Fruit fly (Drosophila melanogaster): Measurements from ENCODE around the gene Noc1.
A peak's percentile ranks its signal among the peaks of the same experiment; 100 is the strongest.

Gene Noc1

dm6 chr3L:11089805-11090440, 15.4 kb downstream of the Noc1 start (continued):
- TF ChIP-seq ara (GFP tag; IDR thresholded peaks at IDR 0.05) = peak; percentile 87
- peak; percentile 86 for TF ChIP-seq unpg (GFP tag; optimal IDR thresholded peaks at IDR 0.05)
- peak; percentile 63 for TF ChIP-seq Dad (GFP tag; optimal IDR thresholded peaks at IDR 0.05)
- peak; percentile 73 for TF ChIP-seq disco-r (GFP tag; optimal IDR thresholded peaks at IDR 0.05)
- peak; percentile 68; the same call in 1 of the 2 replicates for TF ChIP-seq CG10366 (GFP tag; IDR thresholded peaks at IDR 0.05)
- peak; percentile 87 for TF ChIP-seq cwo (GFP tag; optimal IDR thresholded peaks at IDR 0.05)
- peak; percentile 39 for TF ChIP-seq CG31365 (tag; optimal IDR thresholded peaks at IDR 0.05)
- peak; percentile 89 for TF ChIP-seq lilli (GFP tag; optimal IDR thresholded peaks at IDR 0.05)
- no peak for TF ChIP-seq crol (GFP tag; IDR thresholded peaks at IDR 0.05)
- TF ChIP-seq CG14014 (GFP tag; IDR thresholded peaks at IDR 0.05) = peak; percentile 77
- TF ChIP-seq Chrac-16 (GFP tag; optimal IDR thresholded peaks at IDR 0.05) = peak; percentile 91
- TF ChIP-seq CG1792 (GFP tag; optimal IDR thresholded peaks at IDR 0.05) = peak; percentile 77
- TF ChIP-seq D (optimal IDR thresholded peaks at IDR 0.05) = no peak
- TF ChIP-seq D (GFP tag; optimal IDR thresholded peaks at IDR 0.05) = peak; percentile 87
- TF ChIP-seq da (GFP tag; optimal IDR thresholded peaks at IDR 0.05) = peak; percentile 67
- peak; percentile 81 for TF ChIP-seq CG7987 (GFP tag; optimal IDR thresholded peaks at IDR 0.05)
- TF ChIP-seq CG5245 (GFP tag; optimal IDR thresholded peaks at IDR 0.05) = peak; percentile 68
- peak; percentile 91 for TF ChIP-seq gcm (GFP tag; optimal IDR thresholded peaks at IDR 0.05)
- peak; percentile 80 for TF ChIP-seq esg (GFP tag; conservative IDR thresholded peaks at IDR 0.05)
- TF ChIP-seq cg (GFP tag; optimal IDR thresholded peaks at IDR 0.05) = peak; percentile 54
- TF ChIP-seq CG8089 (GFP tag; optimal IDR thresholded peaks at IDR 0.05) = peak; percentile 69
- TF ChIP-seq lola (GFP tag; optimal IDR thresholded peaks at IDR 0.05) = peak in 1 of 3 experiments; percentile 96
- TF ChIP-seq CG9215 (GFP tag; IDR thresholded peaks at IDR 0.05) = 0 out of 2 replicates have a peak, but pooled peaks have one; percentile 32
- TF ChIP-seq CG17912 (GFP tag; optimal IDR thresholded peaks at IDR 0.05) = no peak
- TF ChIP-seq trem (tag; optimal IDR thresholded peaks at IDR 0.05) = peak; percentile 49
- TF ChIP-seq CG13894 (tag; optimal IDR thresholded peaks at IDR 0.05) = no peak
- TF ChIP-seq stwl (tag; optimal IDR thresholded peaks at IDR 0.05) = peak; percentile 18
- no peak for TF ChIP-seq cad (GFP tag; optimal IDR thresholded peaks at IDR 0.05)
- peak; percentile 84 for TF ChIP-seq CG1024 (GFP tag; IDR thresholded peaks at IDR 0.05)
- TF ChIP-seq zf30C (GFP tag; optimal IDR thresholded peaks at IDR 0.05) = no peak
- 0 out of 3 replicates have a peak, but pooled peaks have one; percentile 55 for TF ChIP-seq CG11560 (tag; IDR thresholded peaks at IDR 0.05)
- peak; percentile 81 for TF ChIP-seq Meics (GFP tag; optimal IDR thresholded peaks at IDR 0.05)
- no peak for TF ChIP-seq HmgD (GFP tag; optimal IDR thresholded peaks at IDR 0.05)
- peak; percentile 68 for TF ChIP-seq ssp (GFP tag; IDR thresholded peaks at IDR 0.05)
- peak; percentile 94 for TF ChIP-seq CG30403 (GFP tag; optimal IDR thresholded peaks at IDR 0.05)
- no peak for TF ChIP-seq CG6175 (GFP tag; IDR thresholded peaks at IDR 0.05)
- peak; percentile 96 for TF ChIP-seq odd (GFP tag; optimal IDR thresholded peaks at IDR 0.05)
- peak; percentile 49 for TF ChIP-seq corto (GFP tag; optimal IDR thresholded peaks at IDR 0.05)
- no peak; the same call in 1 of the 3 replicates for TF ChIP-seq CG3726 (GFP tag; IDR thresholded peaks at IDR 0.05)
- peak; percentile 67 for TF ChIP-seq Sry-β (GFP tag; optimal IDR thresholded peaks at IDR 0.05)
- TF ChIP-seq H15 (GFP tag; IDR thresholded peaks at IDR 0.05) = peak; percentile 49
- TF ChIP-seq sug (tag; optimal IDR thresholded peaks at IDR 0.05) = peak; percentile 78
- peak; percentile 75 for TF ChIP-seq CG17359 (tag; optimal IDR thresholded peaks at IDR 0.05)
- peak; percentile 95 for TF ChIP-seq CG10979 (tag; optimal IDR thresholded peaks at IDR 0.05)
- peak; percentile 63 for TF ChIP-seq sens-2 (GFP tag; IDR thresholded peaks at IDR 0.05)
- peak; percentile 86 for TF ChIP-seq run (tag; optimal IDR thresholded peaks at IDR 0.05)
- TF ChIP-seq otp (GFP tag; IDR thresholded peaks at IDR 0.05) = peak; percentile 91
- TF ChIP-seq CG4820 (GFP tag; optimal IDR thresholded peaks at IDR 0.05) = peak; percentile 87
- peak; percentile 54 for TF ChIP-seq H2.0 (GFP tag; IDR thresholded peaks at IDR 0.05)
- peak; percentile 86 for TF ChIP-seq CG11695 (GFP tag; IDR thresholded peaks at IDR 0.05)
